Fruit fly (Drosophila melanogaster): ENCODE results near the gene CG12746.

Gene CG12746

dm6 chr3R:5565623-5566022 lies 958 bp downstream of the CG12746 start (continued):
- peak; percentile 92 for TF ChIP-seq mirr (GFP tag; optimal IDR thresholded peaks at IDR 0.05)
- TF ChIP-seq Dad (GFP tag; optimal IDR thresholded peaks at IDR 0.05): peak; percentile 62
- peak; percentile 67 for TF ChIP-seq gcm2 (GFP tag; optimal IDR thresholded peaks at IDR 0.05)
- no peak for TF ChIP-seq hbn (GFP tag; IDR thresholded peaks at IDR 0.05; ENCODE audit: partially characterized antibody)
- TF ChIP-seq Lhr (GFP tag; optimal IDR thresholded peaks at IDR 0.05): peak; percentile 30
- TF ChIP-seq CG33557 (GFP tag; optimal IDR thresholded peaks at IDR 0.05): no peak
- peak; percentile 16 for TF ChIP-seq bigmax (GFP tag; optimal IDR thresholded peaks at IDR 0.05)
- peak; percentile 90 for TF ChIP-seq tgo (GFP tag; IDR thresholded peaks at IDR 0.05)
- peak; percentile 80 for TF ChIP-seq Mad (GFP tag; optimal IDR thresholded peaks at IDR 0.05)
- peak; percentile 66 for TF ChIP-seq MBD-R2 (GFP tag; IDR thresholded peaks at IDR 0.05)
- TF ChIP-seq pnt (GFP tag; optimal IDR thresholded peaks at IDR 0.05): peak; percentile 73
- peak; percentile 40 for TF ChIP-seq CG2875 (GFP tag; optimal IDR thresholded peaks at IDR 0.05)
- peak in 1 of 2 experiments; percentile 59 for TF ChIP-seq Eip74EF (GFP tag; optimal IDR thresholded peaks at IDR 0.05)
- peak; percentile 53 for TF ChIP-seq CG8089 (GFP tag; optimal IDR thresholded peaks at IDR 0.05)
- TF ChIP-seq gfzf (GFP tag; optimal IDR thresholded peaks at IDR 0.05): no peak
- TF ChIP-seq dati (GFP tag; IDR thresholded peaks at IDR 0.05): peak; percentile 82
- TF ChIP-seq CG12299 (tag; optimal IDR thresholded peaks at IDR 0.05): peak; percentile 11
- TF ChIP-seq ssp (GFP tag; IDR thresholded peaks at IDR 0.05): peak; percentile 59
- 0 out of 2 replicates have a peak, but pooled peaks have one; percentile 8 for TF ChIP-seq Lim3 (GFP tag; IDR thresholded peaks at IDR 0.05)
- TF ChIP-seq CG12219 (GFP tag; optimal IDR thresholded peaks at IDR 0.05): peak; percentile 80
- peak; percentile 39 for TF ChIP-seq kay (GFP tag; optimal IDR thresholded peaks at IDR 0.05)
- TF ChIP-seq CG10274 (GFP tag; optimal IDR thresholded peaks at IDR 0.05): peak; percentile 36
- peak; percentile 54 for TF ChIP-seq slp2 (GFP tag; optimal IDR thresholded peaks at IDR 0.05)
- TF ChIP-seq br (optimal IDR thresholded peaks at IDR 0.05): no peak
- TF ChIP-seq danr (GFP tag; IDR thresholded peaks at IDR 0.05): peak; percentile 67; the same call in 1 of the 2 replicates
- TF ChIP-seq CG15073 (GFP tag; optimal IDR thresholded peaks at IDR 0.05): no peak
- peak; percentile 82 for TF ChIP-seq lilli (GFP tag; optimal IDR thresholded peaks at IDR 0.05)
- peak; percentile 92 for TF ChIP-seq grn (GFP tag; optimal IDR thresholded peaks at IDR 0.05)
- TF ChIP-seq Stat92E (GFP tag; optimal IDR thresholded peaks at IDR 0.05): no peak
- no peak for TF ChIP-seq Doc3 (GFP tag; IDR thresholded peaks at IDR 0.05; ENCODE audit: partially characterized antibody)
- no peak for TF ChIP-seq pan (optimal IDR thresholded peaks at IDR 0.05)
- TF ChIP-seq pan (GFP tag; optimal IDR thresholded peaks at IDR 0.05 in 1 of 2, IDR thresholded peaks at IDR 0.05 in 1 of 2): peak in 1 of 2 experiments; percentile 94
- no peak for TF ChIP-seq CG13287 (GFP tag; IDR thresholded peaks at IDR 0.05; ENCODE audit: partially characterized antibody)
- TF ChIP-seq emc (GFP tag; optimal IDR thresholded peaks at IDR 0.05): peak; percentile 63
- peak; percentile 50 for TF ChIP-seq CG4854 (GFP tag; optimal IDR thresholded peaks at IDR 0.05)
- TF ChIP-seq E2f1 (GFP tag; IDR thresholded peaks at IDR 0.05): peak; percentile 86
- TF ChIP-seq Rx (GFP tag; IDR thresholded peaks at IDR 0.05): peak; percentile 77
- TF ChIP-seq croc (GFP tag; conservative IDR thresholded peaks at IDR 0.05): peak; percentile 56; the same call in 2 of the 3 replicates
- TF ChIP-seq CG13624 (GFP tag; optimal IDR thresholded peaks at IDR 0.05): peak; percentile 58
- no peak for TF ChIP-seq knrl (GFP tag; IDR thresholded peaks at IDR 0.05; ENCODE audit: partially characterized antibody)
- TF ChIP-seq sob (GFP tag; IDR thresholded peaks at IDR 0.05): peak; percentile 85
- TF ChIP-seq dmrt99B (tag; optimal IDR thresholded peaks at IDR 0.05): peak; percentile 88
- TF ChIP-seq Blimp-1 (GFP tag; optimal IDR thresholded peaks at IDR 0.05): peak; percentile 69
- TF ChIP-seq Ptx1 (GFP tag; IDR thresholded peaks at IDR 0.05): peak; percentile 86
- no peak for TF ChIP-seq Sry-β (GFP tag; optimal IDR thresholded peaks at IDR 0.05)
- TF ChIP-seq CG12236 (GFP tag; optimal IDR thresholded peaks at IDR 0.05): no peak
- TF ChIP-seq Hmr (GFP tag; optimal IDR thresholded peaks at IDR 0.05): peak; percentile 88
- TF ChIP-seq mam (GFP tag; optimal IDR thresholded peaks at IDR 0.05): peak; percentile 65
- TF ChIP-seq org-1 (GFP tag; optimal IDR thresholded peaks at IDR 0.05): peak; percentile 76
- peak; percentile 70 for TF ChIP-seq al (GFP tag; IDR thresholded peaks at IDR 0.05)
- no peak for TF ChIP-seq jigr1 (GFP tag; IDR thresholded peaks at IDR 0.05)

Data from whole organism, embryonic.